Fruit fly (Drosophila melanogaster): ENCODE results near the gene CG2444.

CG2444 gene

dm6 chrX:11681558-11682551 lies 23.2 kb downstream of the CG2444 start:
- TF ChIP-seq CG8478 (optimal IDR thresholded peaks at IDR 0.05) (no peak), CTCF (optimal IDR thresholded peaks at IDR 0.05) (peak; percentile 76 to 83)

dm6 chrX:11680405-11680804 lies 24.7 kb downstream of the CG2444 start:
- TF ChIP-seq CTCF (optimal IDR thresholded peaks at IDR 0.05) (no peak), CG8478 (optimal IDR thresholded peaks at IDR 0.05) (no peak)

dm6 chrX:11679461-11679860 lies 25.6 kb downstream of the CG2444 start:
- TF ChIP-seq CG8478 (optimal IDR thresholded peaks at IDR 0.05), result no peak
- TF ChIP-seq CTCF (optimal IDR thresholded peaks at IDR 0.05), result no peak

- no peak for TF ChIP-seq CG8478 (optimal IDR thresholded peaks at IDR 0.05)
- TF ChIP-seq CTCF (optimal IDR thresholded peaks at IDR 0.05), result peak in 1 of 2 experiments; percentile 9
Observed at dm6 chrX:11678539-11679040, 26.5 kb downstream of the CG2444 start, which contains the start of the genes Vlet and bif. TSS of gene Vlet (minus strand) at chrX:11678589. TSS of gene bif (plus strand) at chrX:11678970.

- TF ChIP-seq CG8478 (optimal IDR thresholded peaks at IDR 0.05), result no peak
- no peak for TF ChIP-seq CTCF (optimal IDR thresholded peaks at IDR 0.05)
Observed at dm6 chrX:11664058-11664457, 41.0 kb downstream of the CG2444 start.

- no peak for TF ChIP-seq CTCF (optimal IDR thresholded peaks at IDR 0.05)
- TF ChIP-seq CG8478 (optimal IDR thresholded peaks at IDR 0.05), result no peak
Observed at dm6 chrX:11660476-11660875, 44.6 kb downstream of the CG2444 start.

- TF ChIP-seq CTCF (optimal IDR thresholded peaks at IDR 0.05), result no peak
- TF ChIP-seq CG8478 (optimal IDR thresholded peaks at IDR 0.05), result no peak
Observed at dm6 chrX:11659634-11660033, 45.5 kb downstream of the CG2444 start.

dm6 chrX:11659080-11659479 lies 46.0 kb downstream of the CG2444 start:
- no peak for TF ChIP-seq CTCF (optimal IDR thresholded peaks at IDR 0.05)
- TF ChIP-seq CG8478 (optimal IDR thresholded peaks at IDR 0.05), result no peak

dm6 chrX:11658181-11658842 lies 46.8 kb downstream of the CG2444 start:
- no peak for TF ChIP-seq CTCF (optimal IDR thresholded peaks at IDR 0.05)
- no peak for TF ChIP-seq CG8478 (optimal IDR thresholded peaks at IDR 0.05)

- TF ChIP-seq CG8478 (optimal IDR thresholded peaks at IDR 0.05), result no peak
- TF ChIP-seq CTCF (optimal IDR thresholded peaks at IDR 0.05), result no peak
Observed at dm6 chrX:11657140-11657539, 48.0 kb downstream of the CG2444 start.
